Fruit fly (Drosophila melanogaster) whole organism, pupa: ENCODE results near the gene CG13239.

Experiments used
- CG10348 ChIP-seq: fragments of 200-800 bp; sonication (Bioruptor generic); IDR thresholded peaks from 2 replicates; pipeline ENCODE4 v1.3.6; 2022; ENCODE audit warnings: missing biosample characterization, missing genetic modification characterization
- CG12605 ChIP-seq: fragments of 200-800 bp; sonication (Bioruptor generic); IDR thresholded peaks from 2 replicates; pipeline ENCODE4 v1.3.6; 2022; ENCODE audit warnings: missing biosample characterization, missing genetic modification characterization
- CG13204 ChIP-seq: fragments of 200-800 bp; sonication (Bioruptor generic); optimal IDR thresholded peaks from 2 replicates; lab custom pipeline; 2018; ENCODE audit warnings: missing biosample characterization, mild to moderate bottlenecking, missing genetic modification characterization, moderate library complexity
- CG14655 ChIP-seq: fragments of 200-800 bp; sonication (Bioruptor generic); optimal IDR thresholded peaks from 3 replicates; lab custom pipeline; 2017; ENCODE audit warnings: mild to moderate bottlenecking, missing biosample characterization, missing genetic modification reagents, missing genetic modification characterization
- CG15710 ChIP-seq: fragments of 200-800 bp; sonication (Bioruptor generic); optimal IDR thresholded peaks from 2 replicates; lab custom pipeline; 2018; ENCODE audit warnings: missing biosample characterization, mild to moderate bottlenecking, missing genetic modification characterization, moderate library complexity
- CG17806 ChIP-seq: fragments of 200-800 bp; sonication (Bioruptor generic); optimal IDR thresholded peaks from 2 replicates; lab custom pipeline; 2018; ENCODE audit warnings: missing biosample characterization, mild to moderate bottlenecking, missing genetic modification characterization, moderate library complexity
- CG32121 ChIP-seq: fragments of 200-800 bp; sonication (Bioruptor generic); IDR thresholded peaks from 2 replicates; pipeline ENCODE4 v1.3.6; 2022; ENCODE audit warnings: missing biosample characterization, missing genetic modification characterization
- CG34367 ChIP-seq: fragments of 200-800 bp; sonication (Bioruptor generic); optimal IDR thresholded peaks from 2 replicates; lab custom pipeline; 2018; ENCODE audit warnings: missing biosample characterization, mild to moderate bottlenecking, missing genetic modification characterization
- CG4496 ChIP-seq: fragments of 200-800 bp; sonication (Bioruptor generic); IDR thresholded peaks from 3 replicates; pipeline ENCODE4 v1.3.6; 2022; ENCODE audit warnings: missing biosample characterization, missing genetic modification characterization
- CG8159 ChIP-seq: fragments of 200-800 bp; sonication (Bioruptor generic); optimal IDR thresholded peaks from 3 replicates; lab custom pipeline; 2018; ENCODE audit warnings: missing biosample characterization, mild to moderate bottlenecking, missing genetic modification characterization, moderate library complexity
- CG8301 ChIP-seq: fragments of 200-800 bp; sonication (Bioruptor generic); optimal IDR thresholded peaks from 2 replicates; lab custom pipeline; 2018; ENCODE audit warnings: missing biosample characterization, mild to moderate bottlenecking, missing genetic modification characterization
- CG9948 ChIP-seq: fragments of 200-800 bp; sonication (Bioruptor generic); optimal IDR thresholded peaks from 2 replicates; lab custom pipeline; 2018; ENCODE audit warnings: missing biosample characterization, mild to moderate bottlenecking, missing genetic modification characterization, moderate library complexity
- D1 ChIP-seq: fragments of 200-800 bp; sonication (Bioruptor generic); optimal IDR thresholded peaks from 2 replicates; lab custom pipeline; 2018; ENCODE audit warnings: missing biosample characterization, mild to moderate bottlenecking, missing genetic modification characterization, moderate library complexity
- EcR ChIP-seq: fragments of 200-800 bp; sonication (Bioruptor generic); optimal IDR thresholded peaks from 3 replicates; lab custom pipeline; 2019; ENCODE audit warnings: missing biosample characterization, missing genetic modification characterization, mild to moderate bottlenecking, moderate library complexity, missing genetic modification reagents
- Ets98B ChIP-seq: fragments of 200-800 bp; sonication (Bioruptor generic); IDR thresholded peaks from 2 replicates; pipeline ENCODE4 v1.3.6; 2022; ENCODE audit warnings: missing biosample characterization, missing genetic modification characterization
- Pif1A ChIP-seq: fragments of 200-800 bp; sonication (Bioruptor generic); optimal IDR thresholded peaks from 3 replicates; lab custom pipeline; 2016; ENCODE audit warnings: missing biosample characterization, missing genetic modification characterization
- Pif1B ChIP-seq: fragments of 200-800 bp; sonication (Bioruptor generic); optimal IDR thresholded peaks from 3 replicates; lab custom pipeline; 2016; ENCODE audit warnings: missing biosample characterization, missing genetic modification characterization
- Snoo ChIP-seq: fragments of 200-800 bp; sonication (Bioruptor generic); optimal IDR thresholded peaks from 3 replicates; lab custom pipeline; 2017; ENCODE audit warnings: missing biosample characterization, mild to moderate bottlenecking, missing genetic modification characterization, inconsistent platforms
- fd96Ca ChIP-seq: fragments of 200-800 bp; sonication (Bioruptor generic); IDR thresholded peaks from 3 replicates; pipeline ENCODE4 v1.3.6; 2022; ENCODE audit warnings: missing biosample characterization, missing genetic modification characterization
- gl ChIP-seq: fragments of 200-800 bp; sonication (Bioruptor generic); optimal IDR thresholded peaks from 2 replicates; lab custom pipeline; 2018; ENCODE audit warnings: missing biosample characterization, mild to moderate bottlenecking, missing genetic modification characterization
- rn ChIP-seq: fragments of 200-800 bp; sonication (Bioruptor generic); IDR thresholded peaks from 2 replicates; pipeline ENCODE4 v1.3.6; 2022; ENCODE audit warnings: missing biosample characterization, missing genetic modification characterization

CG13239 gene

dm6 chr3L:22837651-22838614 lies 22.7 kb upstream of the CG13239 start:
- TF ChIP-seq Pif1B (no peak), D1 (no peak), fd96Ca (GFP tag; lab: Robert Waterston, UW) (peak; percentile 46; the same call in 2 of the 3 replicates), EcR (GFP tag; lab: Kevin White, UChicago) (peak; percentile 53), CG17806 (tag; lab: Kevin White, UChicago) (no peak), Snoo (tag; lab: Kevin White, UChicago) (no peak), CG13204 (no peak), rn (no peak), CG32121 (GFP tag; lab: Robert Waterston, UW) (peak; percentile 62; the same call in 1 of the 2 replicates), CG15710 (tag; lab: Kevin White, UChicago) (no peak), CG10348 (GFP tag; lab: Robert Waterston, UW) (no peak), gl (no peak), CG34367 (tag; lab: Kevin White, UChicago) (no peak), CG9948 (tag; lab: Kevin White, UChicago) (no peak), Ets98B (GFP tag; lab: Robert Waterston, UW) (peak; percentile 65), CG12605 (GFP tag; lab: Robert Waterston, UW) (peak; percentile 57), CG8301 (tag; lab: Kevin White, UChicago) (no peak), CG4496 (GFP tag; lab: Robert Waterston, UW) (peak; percentile 74; the same call in 1 of the 3 replicates), CG8159 (tag; lab: Kevin White, UChicago) (no peak), Pif1A (GFP tag; lab: Kevin White, UChicago) (no peak), CG14655 (GFP tag; lab: Kevin White, UChicago) (peak; percentile 9)

DNA sequence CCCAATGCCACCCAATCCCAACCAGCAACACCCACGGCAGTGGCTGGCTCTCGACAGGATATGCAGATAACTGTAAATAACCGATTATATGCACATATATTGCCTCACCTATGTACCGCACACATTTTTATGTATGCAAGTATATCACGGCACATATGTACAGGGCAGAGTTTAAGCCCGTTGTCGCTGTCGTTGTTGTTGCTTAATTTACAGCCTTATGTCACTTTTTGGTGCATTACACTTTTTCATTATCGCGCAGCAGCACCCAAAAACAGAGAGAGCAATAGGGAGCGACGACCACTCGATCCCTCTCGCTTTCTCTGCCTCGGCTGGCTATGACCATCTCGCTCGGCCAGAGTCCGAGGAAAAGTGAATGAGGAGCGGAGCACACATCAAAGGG lies 21.3 kb upstream of the CG13239 start:
- TF ChIP-seq CG17806 (tag; lab: Kevin White, UChicago) (no peak), CG34367 (tag; lab: Kevin White, UChicago) (no peak), EcR (GFP tag; lab: Kevin White, UChicago) (no peak), CG12605 (GFP tag; lab: Robert Waterston, UW) (no peak), CG13204 (no peak), Pif1A (GFP tag; lab: Kevin White, UChicago) (no peak), rn (no peak), CG8301 (tag; lab: Kevin White, UChicago) (no peak), fd96Ca (GFP tag; lab: Robert Waterston, UW) (no peak)

- peak; percentile 63 for TF ChIP-seq CG15710 (tag; lab: Kevin White, UChicago)
- peak; percentile 55 for TF ChIP-seq CG8159 (tag; lab: Kevin White, UChicago)
- TF ChIP-seq CG4496 (GFP tag; lab: Robert Waterston, UW) = peak; percentile 56
- peak; percentile 98 for TF ChIP-seq EcR (GFP tag; lab: Kevin White, UChicago)
- TF ChIP-seq CG12605 (GFP tag; lab: Robert Waterston, UW) = peak; percentile 7; the same call in 1 of the 2 replicates
- peak; percentile 45 for TF ChIP-seq Pif1A (GFP tag; lab: Kevin White, UChicago)
- peak; percentile 37 for TF ChIP-seq CG34367 (tag; lab: Kevin White, UChicago)
- peak; percentile 46; the same call in 1 of the 2 replicates for TF ChIP-seq rn
- TF ChIP-seq CG14655 (GFP tag; lab: Kevin White, UChicago) = peak; percentile 63
- TF ChIP-seq CG10348 (GFP tag; lab: Robert Waterston, UW) = no peak
- peak; percentile 47 for TF ChIP-seq Ets98B (GFP tag; lab: Robert Waterston, UW)
- TF ChIP-seq gl = peak; percentile 76
- TF ChIP-seq Pif1B = peak; percentile 46
- TF ChIP-seq CG13204 = peak; percentile 97
- peak; percentile 46 for TF ChIP-seq Snoo (tag; lab: Kevin White, UChicago)
- peak; percentile 33 for TF ChIP-seq CG9948 (tag; lab: Kevin White, UChicago)
- TF ChIP-seq CG17806 (tag; lab: Kevin White, UChicago) = peak; percentile 18
- TF ChIP-seq CG32121 (GFP tag; lab: Robert Waterston, UW) = no peak; the same call in 1 of the 2 replicates
- TF ChIP-seq CG8301 (tag; lab: Kevin White, UChicago) = peak; percentile 39
- no peak for TF ChIP-seq D1
- TF ChIP-seq fd96Ca (GFP tag; lab: Robert Waterston, UW) = peak; percentile 56; the same call in 1 of the 3 replicates
Observed at dm6 chr3L:22839726-22840228, 20.8 kb upstream of the CG13239 start.

- no peak for TF ChIP-seq CG4496 (GFP tag; lab: Robert Waterston, UW)
- no peak for TF ChIP-seq CG10348 (GFP tag; lab: Robert Waterston, UW)
- TF ChIP-seq CG12605 (GFP tag; lab: Robert Waterston, UW) = no peak
- no peak for TF ChIP-seq Pif1B
- no peak for TF ChIP-seq CG17806 (tag; lab: Kevin White, UChicago)
- TF ChIP-seq gl = no peak
- no peak for TF ChIP-seq EcR (GFP tag; lab: Kevin White, UChicago)
- TF ChIP-seq Ets98B (GFP tag; lab: Robert Waterston, UW) = no peak
- no peak for TF ChIP-seq fd96Ca (GFP tag; lab: Robert Waterston, UW)
- no peak for TF ChIP-seq CG13204
- TF ChIP-seq CG9948 (tag; lab: Kevin White, UChicago) = no peak
Observed at dm6 chr3L:22843094-22843493, 17.5 kb upstream of the CG13239 start.

- TF ChIP-seq CG8159 (tag; lab: Kevin White, UChicago) (peak; percentile 11), Ets98B (GFP tag; lab: Robert Waterston, UW) (peak; percentile 26; the same call in 1 of the 2 replicates), CG17806 (tag; lab: Kevin White, UChicago) (no peak), CG14655 (GFP tag; lab: Kevin White, UChicago) (no peak), rn (no peak), CG34367 (tag; lab: Kevin White, UChicago) (no peak), CG4496 (GFP tag; lab: Robert Waterston, UW) (0 out of 3 replicates have a peak, but pooled peaks have one; percentile 41), EcR (GFP tag; lab: Kevin White, UChicago) (peak; percentile 16), fd96Ca (GFP tag; lab: Robert Waterston, UW) (0 out of 3 replicates have a peak, but pooled peaks have one; percentile 27), gl (peak; percentile 64), CG32121 (GFP tag; lab: Robert Waterston, UW) (no peak), Snoo (tag; lab: Kevin White, UChicago) (peak; percentile 3), CG12605 (GFP tag; lab: Robert Waterston, UW) (peak; percentile 33; the same call in 1 of the 2 replicates), CG13204 (peak; percentile 24)
- TF ChIP-seq, all 21 proteins: peak for 9
Observed at dm6 chr3L:22847679-22848118, 12.9 kb upstream of the CG13239 start.
